Fruit fly (Drosophila melanogaster) whole organism, embryonic: ENCODE measurements around the gene mRpL10.
A peak's percentile ranks its signal among the peaks of the same experiment; 100 is the strongest.

Experiments
- Atf6 ChIP-seq: fragments of 200-800 bp; sonication (Bioruptor generic); IDR thresholded peaks from 2 replicates; pipeline ENCODE4 v1.3.6; 2022; ENCODE audit warnings: missing biosample characterization, missing genetic modification characterization
- B-H2 ChIP-seq: fragments of 200-800 bp; sonication (Bioruptor generic); optimal IDR thresholded peaks from 2 replicates; lab custom pipeline; 2018; ENCODE audit warnings: missing biosample characterization, mild to moderate bottlenecking, missing genetic modification characterization
- CG31224 ChIP-seq: fragments of 200-800 bp; sonication (Bioruptor generic); IDR thresholded peaks from 2 replicates; pipeline ENCODE4 v1.3.6; 2022; ENCODE audit warnings: missing biosample characterization, missing genetic modification characterization
- CG8478 ChIP-seq: fragments of >200 bp; optimal IDR thresholded peaks from 2 replicates; lab custom pipeline; 2018
- Eip74EF ChIP-seq, 2 experiments: fragments of 200-800 bp in 1 of 2; fragments of >200 bp in 1 of 2; sonication (Bioruptor generic) in 1 of 2; optimal IDR thresholded peaks; 2 replicates each; lab custom pipeline; 2017 to 2019; ENCODE audit warnings: missing biosample characterization in 2 of 2, missing genetic modification characterization in 2 of 2, mild to moderate bottlenecking in 1 of 2, moderate library complexity in 1 of 2
- Gug ChIP-seq: fragments of 200-800 bp; sonication (Bioruptor generic); IDR thresholded peaks from 4 replicates; pipeline ENCODE4 v1.3.6; 2022; ENCODE audit warnings: missing biosample characterization, missing genetic modification characterization
- Lhr ChIP-seq: fragments of 200-800 bp; sonication (Bioruptor generic); optimal IDR thresholded peaks from 3 replicates; lab custom pipeline; 2017; ENCODE audit warnings: mild to moderate bottlenecking, missing biosample characterization, missing genetic modification reagents, missing genetic modification characterization
- MESR4 ChIP-seq: fragments of 200-800 bp; sonication (Bioruptor generic); optimal IDR thresholded peaks from 2 replicates; lab custom pipeline; 2018; ENCODE audit warnings: missing biosample characterization, mild to moderate bottlenecking, missing genetic modification characterization, moderate library complexity
- Optix ChIP-seq: fragments of 200-800 bp; sonication (Bioruptor generic); IDR thresholded peaks from 3 replicates; pipeline ENCODE4 v1.3.6; 2022; ENCODE audit warnings: missing biosample characterization, missing genetic modification characterization
- ato ChIP-seq: fragments of 200-800 bp; sonication (Bioruptor generic); IDR thresholded peaks from 2 replicates; pipeline ENCODE4 v1.3.6; 2022; ENCODE audit warnings: missing biosample characterization, missing genetic modification characterization; ENCODE audit not compliant: partially characterized antibody
- croc ChIP-seq: fragments of 200-800 bp; sonication (Bioruptor generic); conservative IDR thresholded peaks from 3 replicates; pipeline ENCODE4 v1.3.6; 2022; ENCODE audit warnings: missing biosample characterization, missing genetic modification characterization
- dimm ChIP-seq: fragments of 200-800 bp; sonication (Bioruptor generic); IDR thresholded peaks from 2 replicates; pipeline ENCODE4 v1.3.6; 2022; ENCODE audit warnings: missing biosample characterization, missing genetic modification characterization
- fru ChIP-seq: fragments of >200 bp; optimal IDR thresholded peaks from 2 replicates; lab custom pipeline; 2017
- gsb ChIP-seq: fragments of 200-800 bp; sonication (Bioruptor generic); IDR thresholded peaks from 2 replicates; pipeline ENCODE4 v1.3.6; 2022; ENCODE audit warnings: missing biosample characterization, missing genetic modification characterization

dm6 chr2L:249048-249825 lies 45.7 kb downstream of the mRpL10 start:
- TF ChIP-seq Eip74EF (GFP tag; optimal IDR thresholded peaks at IDR 0.05; lab: Kevin White, UChicago) (no peak), Atf6 (GFP tag; lab: Robert Waterston, UW) (peak; percentile 15; the same call in 1 of the 2 replicates), ato (GFP tag; lab: Robert Waterston, UW) (no peak), B-H2 (GFP tag; lab: Kevin White, UChicago) (no peak), CG31224 (GFP tag; lab: Robert Waterston, UW) (no peak), fru (lab: Kevin White, UChicago) (no peak), MESR4 (no peak), gsb (no peak), croc (GFP tag; lab: Robert Waterston, UW) (no peak), dimm (GFP tag; lab: Robert Waterston, UW) (no peak), Optix (GFP tag; lab: Robert Waterston, UW) (no peak), CG8478 (peak; percentile 20), Gug (GFP tag; lab: Robert Waterston, UW) (0 out of 4 replicates have a peak, but pooled peaks have one; percentile 19), Lhr (GFP tag; lab: Kevin White, UChicago) (no peak)
